Worm (Caenorhabditis elegans) whole organism, mixed stage, embryonic: ENCODE data around the gene ZK622.1.

Experiments
- M03D4.4 ChIP-seq: sonication (generic microtip); optimal IDR thresholded peaks from 2 replicates; lab custom pipeline; 2017; ENCODE audit warnings: mild to moderate bottlenecking, missing genetic modification characterization, missing compliant biosample characterization
- bed-3 ChIP-seq: fragments of 200-800 bp; sonication (Bioruptor generic); optimal IDR thresholded peaks from 3 replicates; lab custom pipeline; 2018; ENCODE audit warnings: mild to moderate bottlenecking, missing genetic modification characterization, moderate library complexity, missing compliant biosample characterization
- blmp-1 ChIP-seq: fragments of 150-350 bp; optimal IDR thresholded peaks from 2 replicates; lab custom pipeline; 2014; ENCODE audit warnings: missing biosample characterization, missing genetic modification characterization
- ceh-39 ChIP-seq: fragments of 150-350 bp; optimal IDR thresholded peaks from 2 replicates; lab custom pipeline; 2014; ENCODE audit warnings: missing biosample characterization, missing genetic modification characterization
- ceh-43 ChIP-seq: fragments of 200-800 bp; sonication (Bioruptor generic); optimal IDR thresholded peaks from 2 replicates; lab custom pipeline; 2018; ENCODE audit warnings: mild to moderate bottlenecking, missing genetic modification characterization, moderate library complexity, missing compliant biosample characterization
- ceh-83 ChIP-seq: fragments of 200-800 bp; sonication (Bioruptor generic); optimal IDR thresholded peaks from 2 replicates; lab custom pipeline; 2018; ENCODE audit warnings: mild to moderate bottlenecking, missing genetic modification characterization, missing compliant biosample characterization
- ces-1 ChIP-seq: fragments of 150-350 bp; optimal IDR thresholded peaks from 2 replicates; lab custom pipeline; 2014; ENCODE audit warnings: missing biosample characterization, missing genetic modification reagents, missing genetic modification characterization
- cnd-1 ChIP-seq: fragments of 200-800 bp; sonication (Bioruptor generic); optimal IDR thresholded peaks from 2 replicates; lab custom pipeline; 2018; ENCODE audit warnings: mild to moderate bottlenecking, missing genetic modification characterization, missing compliant biosample characterization
- drap-1 ChIP-seq: fragments of 200-800 bp; sonication (Bioruptor generic); optimal IDR thresholded peaks from 3 replicates; lab custom pipeline; 2018; ENCODE audit warnings: mild to moderate bottlenecking, missing genetic modification characterization, missing compliant biosample characterization
- elt-1 ChIP-seq: sonication (generic microtip); optimal IDR thresholded peaks from 2 replicates; lab custom pipeline; 2017; ENCODE audit warnings: missing genetic modification characterization, mild to moderate bottlenecking, missing compliant biosample characterization, antibody characterized with exemption, moderate library complexity, borderline replicate concordance; ENCODE audit not compliant: insufficient read depth
- elt-3 ChIP-seq: fragments of 150-350 bp; optimal IDR thresholded peaks from 2 replicates; lab custom pipeline; 2014; ENCODE audit warnings: missing biosample characterization, missing genetic modification characterization
- flh-1 ChIP-seq: fragments of 200-800 bp; sonication (Bioruptor generic); optimal IDR thresholded peaks from 2 replicates; lab custom pipeline; 2018; ENCODE audit warnings: mild to moderate bottlenecking, missing genetic modification characterization, moderate library complexity, missing compliant biosample characterization
- ham-2 ChIP-seq: fragments of 200-800 bp; sonication (Bioruptor generic); optimal IDR thresholded peaks from 2 replicates; lab custom pipeline; 2018; ENCODE audit warnings: mild to moderate bottlenecking, missing genetic modification characterization, missing compliant biosample characterization
- hlh-1 ChIP-seq: fragments of 150-350 bp; optimal IDR thresholded peaks from 2 replicates; lab custom pipeline; 2014; ENCODE audit warnings: missing biosample characterization, missing genetic modification reagents, missing genetic modification characterization
- lin-13 ChIP-seq: fragments of 150-350 bp; optimal IDR thresholded peaks from 2 replicates; lab custom pipeline; 2014; ENCODE audit warnings: missing biosample characterization, missing genetic modification characterization
- lin-32 ChIP-seq: fragments of 200-800 bp; sonication (Bioruptor generic); optimal IDR thresholded peaks from 2 replicates; lab custom pipeline; 2018; ENCODE audit warnings: mild to moderate bottlenecking, missing genetic modification characterization, missing compliant biosample characterization
- lsy-2 ChIP-seq: fragments of 150-350 bp; optimal IDR thresholded peaks from 2 replicates; lab custom pipeline; 2014; ENCODE audit warnings: missing biosample characterization, missing genetic modification characterization
- mep-1 ChIP-seq: fragments of 150-350 bp; optimal IDR thresholded peaks from 2 replicates; lab custom pipeline; 2017; ENCODE audit warnings: missing biosample characterization, missing genetic modification reagents, missing genetic modification characterization, inconsistent platforms
- mls-2 ChIP-seq: sonication (generic microtip); optimal IDR thresholded peaks from 2 replicates; lab custom pipeline; 2016; ENCODE audit warnings: mild to moderate bottlenecking, missing genetic modification characterization, moderate library complexity, missing compliant biosample characterization
- nhr-12 ChIP-seq: fragments of 150-350 bp; optimal IDR thresholded peaks from 2 replicates; lab custom pipeline; 2014; ENCODE audit warnings: missing biosample characterization, missing genetic modification characterization
- nhr-2 ChIP-seq: fragments of 150-350 bp; optimal IDR thresholded peaks from 2 replicates; lab custom pipeline; 2014; ENCODE audit warnings: missing biosample characterization, missing genetic modification characterization
- nhr-237 ChIP-seq: fragments of 150-350 bp; optimal IDR thresholded peaks from 2 replicates; lab custom pipeline; 2014; ENCODE audit warnings: missing biosample characterization, missing genetic modification characterization
- nhr-28 ChIP-seq: fragments of 150-350 bp; optimal IDR thresholded peaks from 2 replicates; lab custom pipeline; 2014; ENCODE audit warnings: missing biosample characterization, missing genetic modification characterization
- nhr-76 ChIP-seq: sonication (generic microtip); optimal IDR thresholded peaks from 2 replicates; lab custom pipeline; 2017; ENCODE audit warnings: missing biosample characterization, missing genetic modification characterization
- sem-2 ChIP-seq: fragments of 200-800 bp; sonication (Bioruptor generic); optimal IDR thresholded peaks from 2 replicates; lab custom pipeline; 2018; ENCODE audit warnings: mild to moderate bottlenecking, missing genetic modification characterization, missing compliant biosample characterization
- snpc-4 ChIP-seq: fragments of 150-350 bp; optimal IDR thresholded peaks from 2 replicates; lab custom pipeline; 2014; ENCODE audit warnings: missing biosample characterization, missing genetic modification characterization
- sptf-1 ChIP-seq: sonication (generic microtip); optimal IDR thresholded peaks from 2 replicates; lab custom pipeline; 2017; ENCODE audit warnings: mild to moderate bottlenecking, missing genetic modification characterization, moderate library complexity, missing compliant biosample characterization
- tbx-8 ChIP-seq: fragments of 200-800 bp; sonication (Bioruptor generic); optimal IDR thresholded peaks from 2 replicates; lab custom pipeline; 2018; ENCODE audit warnings: mild to moderate bottlenecking, missing genetic modification characterization, moderate library complexity, missing compliant biosample characterization
- unc-120 ChIP-seq: sonication (generic microtip); optimal IDR thresholded peaks from 2 replicates; lab custom pipeline; 2017; ENCODE audit warnings: missing genetic modification characterization, missing compliant biosample characterization; ENCODE audit not compliant: poor library complexity, severe bottlenecking
- unc-62 ChIP-seq: fragments of 150-350 bp; optimal IDR thresholded peaks from 2 replicates; lab custom pipeline; 2014; ENCODE audit warnings: missing biosample characterization, missing genetic modification reagents, missing genetic modification characterization
- zip-8 ChIP-seq: fragments of 150-350 bp; optimal IDR thresholded peaks from 2 replicates; lab custom pipeline; 2014; ENCODE audit warnings: missing biosample characterization, missing genetic modification characterization
- ztf-11 ChIP-seq: fragments of 150-350 bp; optimal IDR thresholded peaks from 2 replicates; lab custom pipeline; 2014; ENCODE audit warnings: missing biosample characterization, missing genetic modification characterization

ZK622.1 gene

ce11 chrII:5293287-5293850 is at the start of gene ZK622.1:
TSS of gene ZK622.1 (plus strand) at chrII:5293800.
- TF ChIP-seq ceh-83 (GFP tag; lab: Kevin White, UChicago) = peak; percentile 79
- peak; percentile 74 for TF ChIP-seq drap-1 (GFP tag; lab: Kevin White, UChicago)
- peak; percentile 75 for TF ChIP-seq cnd-1 (tag; lab: Kevin White, UChicago)
- TF ChIP-seq nhr-12 (tag; lab: Kevin White, UChicago) = no peak
- peak; percentile 45 for TF ChIP-seq bed-3 (GFP tag; lab: Kevin White, UChicago)
- TF ChIP-seq ztf-11 (tag; lab: Kevin White, UChicago) = no peak
- TF ChIP-seq sem-2 (GFP tag; lab: Kevin White, UChicago) = peak; percentile 62
- TF ChIP-seq flh-1 (GFP tag; lab: Kevin White, UChicago) = peak; percentile 29
- no peak for TF ChIP-seq lin-13
- no peak for TF ChIP-seq tbx-8 (GFP tag; lab: Kevin White, UChicago)
- no peak for TF ChIP-seq elt-1 (tag; lab: Kevin White, UChicago)
- TF ChIP-seq ces-1 (GFP tag; lab: Kevin White, UChicago) = no peak
- TF ChIP-seq ceh-43 (GFP tag; lab: Kevin White, UChicago) = peak; percentile 35
- TF ChIP-seq mls-2 (tag; lab: Kevin White, UChicago) = peak; percentile 71
- peak; percentile 44 for TF ChIP-seq ham-2
- peak; percentile 7 for TF ChIP-seq lin-32 (GFP tag; lab: Kevin White, UChicago)
- TF ChIP-seq sptf-1 = peak; percentile 52
- peak; percentile 72 for TF ChIP-seq M03D4.4 (tag; lab: Kevin White, UChicago)
- TF ChIP-seq unc-62 = no peak
- no peak for TF ChIP-seq nhr-237 (tag; lab: Kevin White, UChicago)
- peak; percentile 39 for TF ChIP-seq unc-120 (tag; lab: Kevin White, UChicago)

- TF ChIP-seq unc-62 (no peak), cnd-1 (tag; lab: Kevin White, UChicago) (no peak), flh-1 (GFP tag; lab: Kevin White, UChicago) (no peak), bed-3 (GFP tag; lab: Kevin White, UChicago) (no peak), sem-2 (GFP tag; lab: Kevin White, UChicago) (no peak), blmp-1 (tag; lab: Kevin White, UChicago) (no peak), unc-120 (tag; lab: Kevin White, UChicago) (no peak), nhr-237 (tag; lab: Kevin White, UChicago) (no peak), ceh-83 (GFP tag; lab: Kevin White, UChicago) (no peak)
Observed at ce11 chrII:5246791-5247361, 46.7 kb upstream of the ZK622.1 start, which contains the start of gene ptr-6. TSS of gene ptr-6 (minus strand) at chrII:5246837.

DNA sequence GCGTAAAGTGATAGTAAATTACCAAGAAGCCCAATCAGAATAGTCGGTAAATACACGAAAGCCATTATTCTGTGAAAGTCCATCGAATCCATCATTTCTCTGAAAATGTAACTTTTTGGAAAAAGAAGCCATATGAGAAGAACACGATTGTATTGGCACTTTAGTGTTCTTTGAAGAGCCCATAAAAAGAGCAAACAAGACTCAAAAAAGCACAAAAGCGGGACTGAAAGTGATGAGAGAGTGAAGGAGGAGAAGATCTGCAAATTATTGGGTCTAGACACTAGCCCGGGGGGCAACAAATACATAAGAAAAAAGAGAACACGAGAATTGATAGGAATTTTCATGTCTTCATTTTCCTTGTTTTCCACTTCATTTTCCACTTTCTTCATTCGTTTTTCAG is 38.2 kb upstream of the ZK622.1 start, which contains the start of gene frpr-4:
frpr-4 (minus strand) TSS at position 101 of the 400 bp plus-strand sequence.
- TF ChIP-seq ztf-11 (tag; lab: Kevin White, UChicago) = no peak
- TF ChIP-seq ceh-39 = no peak
- no peak for TF ChIP-seq flh-1 (GFP tag; lab: Kevin White, UChicago)
- no peak for TF ChIP-seq lin-13
- no peak for TF ChIP-seq ceh-43 (GFP tag; lab: Kevin White, UChicago)
- no peak for TF ChIP-seq sptf-1
- TF ChIP-seq blmp-1 (tag; lab: Kevin White, UChicago) = no peak
- no peak for TF ChIP-seq cnd-1 (tag; lab: Kevin White, UChicago)
- TF ChIP-seq nhr-76 (tag; lab: Kevin White, UChicago) = no peak
- no peak for TF ChIP-seq hlh-1
- no peak for TF ChIP-seq elt-3 (tag; lab: Kevin White, UChicago)
- no peak for TF ChIP-seq tbx-8 (GFP tag; lab: Kevin White, UChicago)
- TF ChIP-seq unc-62 = no peak
- TF ChIP-seq bed-3 (GFP tag; lab: Kevin White, UChicago) = no peak
- TF ChIP-seq elt-1 (tag; lab: Kevin White, UChicago) = no peak
- TF ChIP-seq zip-8 = no peak
- no peak for TF ChIP-seq mep-1 (tag; lab: Kevin White, UChicago)
- no peak for TF ChIP-seq ceh-83 (GFP tag; lab: Kevin White, UChicago)

DNA sequence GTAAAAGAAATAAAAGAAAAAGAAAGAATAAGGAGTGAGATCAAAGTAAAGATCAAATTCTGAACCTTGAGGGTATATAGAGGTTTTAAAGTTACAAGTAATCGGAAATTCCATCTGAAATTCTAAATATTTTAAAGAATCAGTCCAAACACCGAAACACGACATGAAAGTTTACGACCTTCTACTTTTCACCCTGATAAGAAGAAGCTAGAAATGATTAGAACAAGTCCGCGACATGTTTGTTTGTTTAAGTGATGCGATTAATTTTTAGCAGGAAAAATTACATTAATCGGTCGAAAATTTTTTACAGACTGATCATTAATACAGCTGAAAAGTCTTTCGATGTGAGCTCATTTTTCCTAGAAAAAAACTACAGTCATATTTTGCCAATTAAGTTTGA is 28.9 kb upstream of the ZK622.1 start:
- TF ChIP-seq flh-1 (GFP tag; lab: Kevin White, UChicago) (no peak), lsy-2 (tag; lab: Kevin White, UChicago) (no peak), nhr-28 (no peak), cnd-1 (tag; lab: Kevin White, UChicago) (no peak), ceh-43 (GFP tag; lab: Kevin White, UChicago) (no peak), nhr-237 (tag; lab: Kevin White, UChicago) (no peak), nhr-2 (no peak), snpc-4 (no peak)
